Fruit fly (Drosophila melanogaster): ENCODE data around the gene ex.
A peak's percentile ranks its signal among the peaks of the same experiment; 100 is the strongest.

ex gene

dm6 chr2L:481757-482450 is 50.9 kb downstream of the ex start (continued):
- TF ChIP-seq CG11696 (GFP tag; IDR thresholded peaks at IDR 0.05), result no peak
- TF ChIP-seq CG6272 (GFP tag; IDR thresholded peaks at IDR 0.05), result peak; percentile 82
- TF ChIP-seq gce (GFP tag; IDR thresholded peaks at IDR 0.05), result no peak
- no peak for TF ChIP-seq CG10543 (GFP tag; optimal IDR thresholded peaks at IDR 0.05)
- no peak for TF ChIP-seq CG1529 (GFP tag; optimal IDR thresholded peaks at IDR 0.05)
- TF ChIP-seq Dfd (GFP tag; optimal IDR thresholded peaks at IDR 0.05), result no peak
- no peak for TF ChIP-seq CG31224 (GFP tag; IDR thresholded peaks at IDR 0.05)
- peak; percentile 78 for TF ChIP-seq Oli (tag; optimal IDR thresholded peaks at IDR 0.05)
- no peak for TF ChIP-seq CG6175 (GFP tag; IDR thresholded peaks at IDR 0.05)
- TF ChIP-seq CG33213 (GFP tag; optimal IDR thresholded peaks at IDR 0.05), result peak; percentile 62
- TF ChIP-seq CG13775 (GFP tag; optimal IDR thresholded peaks at IDR 0.05), result peak; percentile 78
- TF ChIP-seq bbx (GFP tag; IDR thresholded peaks at IDR 0.05; ENCODE audit: partially characterized antibody), result no peak
- peak; percentile 94 for TF ChIP-seq scrt (GFP tag; optimal IDR thresholded peaks at IDR 0.05)
- TF ChIP-seq CG10565 (GFP tag; optimal IDR thresholded peaks at IDR 0.05), result peak; percentile 16
- peak; percentile 68 for TF ChIP-seq fu2 (GFP tag; optimal IDR thresholded peaks at IDR 0.05)
- peak; percentile 88 for TF ChIP-seq sens (GFP tag)
- TF ChIP-seq Drgx (GFP tag; IDR thresholded peaks at IDR 0.05), result no peak
- TF ChIP-seq CG1647 (GFP tag; optimal IDR thresholded peaks at IDR 0.05), result peak; percentile 47
- TF ChIP-seq CG8089 (GFP tag; optimal IDR thresholded peaks at IDR 0.05), result no peak
- peak; percentile 69 for TF ChIP-seq Asciz (GFP tag; optimal IDR thresholded peaks at IDR 0.05)
- TF ChIP-seq CG12236 (GFP tag; optimal IDR thresholded peaks at IDR 0.05), result peak; percentile 6
- peak; percentile 32 for TF ChIP-seq psq (GFP tag; optimal IDR thresholded peaks at IDR 0.05)
- no peak for TF ChIP-seq ro (GFP tag; IDR thresholded peaks at IDR 0.05)
- TF ChIP-seq CG14710 (tag; optimal IDR thresholded peaks at IDR 0.05), result peak; percentile 33
- TF ChIP-seq crc (GFP tag; optimal IDR thresholded peaks at IDR 0.05), result peak; percentile 65
- no peak for TF ChIP-seq CG8765 (GFP tag; IDR thresholded peaks at IDR 0.05)
- no peak for TF ChIP-seq CG8359 (GFP tag; optimal IDR thresholded peaks at IDR 0.05; ENCODE audit: borderline replicate concordance)
- TF ChIP-seq dmrt99B (tag; optimal IDR thresholded peaks at IDR 0.05), result peak; percentile 88
- no peak for TF ChIP-seq CG11723 (GFP tag; optimal IDR thresholded peaks at IDR 0.05)
- no peak for TF ChIP-seq inv (GFP tag; IDR thresholded peaks at IDR 0.05; ENCODE audit: partially characterized antibody)
- TF ChIP-seq CG17328 (GFP tag; IDR thresholded peaks at IDR 0.05), result no peak
- TF ChIP-seq Adf1 (GFP tag; IDR thresholded peaks at IDR 0.05), result no peak
- TF ChIP-seq nau (GFP tag; optimal IDR thresholded peaks at IDR 0.05), result peak; percentile 66
- no peak for TF ChIP-seq Dp (GFP tag; optimal IDR thresholded peaks at IDR 0.05)
- TF ChIP-seq D19B (GFP tag; optimal IDR thresholded peaks at IDR 0.05), result peak; percentile 77
- peak; percentile 66 for TF ChIP-seq CG12942 (GFP tag; optimal IDR thresholded peaks at IDR 0.05)
- peak; percentile 85 for TF ChIP-seq CG13424 (tag; optimal IDR thresholded peaks at IDR 0.05)
- TF ChIP-seq CG12659 (GFP tag; optimal IDR thresholded peaks at IDR 0.05), result peak; percentile 91
- no peak for TF ChIP-seq CG7928 (GFP tag; optimal IDR thresholded peaks at IDR 0.05)
- peak; percentile 71 for TF ChIP-seq CG17829 (tag; optimal IDR thresholded peaks at IDR 0.05)
- TF ChIP-seq Abd-B (GFP tag; optimal IDR thresholded peaks at IDR 0.05), result peak; percentile 63
- peak; percentile 32; the same call in 1 of the 3 replicates for TF ChIP-seq croc (GFP tag; conservative IDR thresholded peaks at IDR 0.05)
- TF ChIP-seq lbe (GFP tag; optimal IDR thresholded peaks at IDR 0.05), result peak; percentile 13
- TF ChIP-seq Dad (GFP tag; optimal IDR thresholded peaks at IDR 0.05), result peak; percentile 20
